Worm (Caenorhabditis elegans): ENCODE results near the gene F41C3.1.

F41C3.1 gene

DNA sequence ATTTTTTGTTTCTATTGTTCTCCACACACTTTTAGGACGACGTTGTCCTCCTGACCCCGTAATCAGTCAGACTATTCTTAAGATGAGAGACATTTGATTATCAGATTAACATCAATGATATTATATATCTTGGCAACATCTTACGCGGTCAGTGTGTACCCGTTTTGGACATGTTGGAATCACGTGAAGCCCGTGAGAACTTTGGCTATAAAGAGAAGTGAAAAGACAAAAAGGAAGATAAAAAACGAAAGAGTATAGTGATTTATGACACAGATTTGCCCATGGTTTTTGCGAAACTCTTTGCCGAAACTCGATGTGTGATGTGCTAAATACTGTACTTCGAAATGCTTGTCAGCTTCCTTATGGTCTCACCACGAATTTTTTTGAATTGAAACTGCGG is 6.8 kb upstream of the F41C3.1 start (continued):
- TF ChIP-seq Y75B8A.6 (GFP tag; IDR thresholded peaks at IDR 0.05) (no peak), saeg-2 (GFP tag; IDR thresholded peaks at IDR 0.05) (no peak), fkh-10 (GFP tag; optimal IDR thresholded peaks at IDR 0.05) (no peak), ces-1 (GFP tag; optimal IDR thresholded peaks at IDR 0.05) (no peak), unc-39 (tag; optimal IDR thresholded peaks at IDR 0.05) (no peak), gei-8 (GFP tag; optimal IDR thresholded peaks at IDR 0.05) (no peak), php-3 (GFP tag; IDR thresholded peaks at IDR 0.05) (no peak), hmg-1.1 (GFP tag; IDR thresholded peaks at IDR 0.05) (no peak), pha-4 (GFP tag; IDR thresholded peaks at IDR 0.05) (no peak), pha-4 (tag; optimal IDR thresholded peaks at IDR 0.05) (no peak), nhr-42 (GFP tag; IDR thresholded peaks at IDR 0.05) (no peak), mxl-3 (GFP tag; optimal IDR thresholded peaks at IDR 0.05) (peak; percentile 72), ZK546.5 (tag; optimal IDR thresholded peaks at IDR 0.05) (no peak), hif-1 (tag; optimal IDR thresholded peaks at IDR 0.05) (no peak), mxl-2 (GFP tag; conservative IDR thresholded peaks at IDR 0.05) (peak; percentile 78), lim-7 (GFP tag; IDR thresholded peaks at IDR 0.05) (no peak), lin-39 (tag; optimal IDR thresholded peaks at IDR 0.05) (no peak), ceh-82 (tag; optimal IDR thresholded peaks at IDR 0.05) (no peak), daf-8 (GFP tag; IDR thresholded peaks at IDR 0.05) (no peak), ceh-32 (tag; optimal IDR thresholded peaks at IDR 0.05; ENCODE audit: poor library complexity) (no peak), nhr-111 (GFP tag; optimal IDR thresholded peaks at IDR 0.05) (no peak), dmd-9 (GFP tag; IDR thresholded peaks at IDR 0.05) (no peak), dmd-8 (GFP tag; IDR thresholded peaks at IDR 0.05) (no peak), vab-7 (GFP tag; IDR thresholded peaks at IDR 0.05) (no peak), R02D3.7 (tag; optimal IDR thresholded peaks at IDR 0.05) (no peak), zfp-3 (GFP tag; conservative IDR thresholded peaks at IDR 0.05) (no peak), pqm-1 (tag; optimal IDR thresholded peaks at IDR 0.05) (no peak), nhr-28 (tag; optimal IDR thresholded peaks at IDR 0.05) (peak; percentile 77), T20F7.1 (GFP tag; optimal IDR thresholded peaks at IDR 0.05) (no peak), arid-1 (GFP tag; conservative IDR thresholded peaks at IDR 0.05) (no peak), nhr-237 (tag; optimal IDR thresholded peaks at IDR 0.05) (no peak), ceh-44 (GFP tag; IDR thresholded peaks at IDR 0.05) (no peak), nhr-41 (GFP tag; IDR thresholded peaks at IDR 0.05) (no peak), Y5F2A.4 (GFP tag; optimal IDR thresholded peaks at IDR 0.05) (no peak), lir-3 (tag; optimal IDR thresholded peaks at IDR 0.05) (no peak), nhr-48 (tag; optimal IDR thresholded peaks at IDR 0.05) (peak; percentile 95), nhr-102 (tag; optimal IDR thresholded peaks at IDR 0.05) (peak; percentile 10), ama-1 (optimal IDR thresholded peaks at IDR 0.05) (no peak), zip-2 (tag; optimal IDR thresholded peaks at IDR 0.05) (no peak), F44E2.7 (GFP tag; IDR thresholded peaks at IDR 0.05) (no peak), fos-1 (tag; optimal IDR thresholded peaks at IDR 0.05) (no peak), nhr-11 (tag; optimal IDR thresholded peaks at IDR 0.05) (peak; percentile 98), mdt-29 (GFP tag; IDR thresholded peaks at IDR 0.05) (no peak), skn-1 (tag; optimal IDR thresholded peaks at IDR 0.05) (no peak), F26F4.8 (GFP tag; conservative IDR thresholded peaks at IDR 0.05) (no peak), rbr-2 (tag; optimal IDR thresholded peaks at IDR 0.05) (no peak), madf-5 (GFP tag; IDR thresholded peaks at IDR 0.05) (no peak), attf-4 (tag; optimal IDR thresholded peaks at IDR 0.05) (no peak), daf-16 (GFP tag; optimal IDR thresholded peaks at IDR 0.05) (no peak), daf-16 (tag; optimal IDR thresholded peaks at IDR 0.05) (no peak), dve-1 (tag; optimal IDR thresholded peaks at IDR 0.05; ENCODE audit: insufficient read depth) (peak; percentile 34), mdl-1 (tag; optimal IDR thresholded peaks at IDR 0.05) (peak in 1 of 2 experiments; percentile 71), aly-2 (tag; optimal IDR thresholded peaks at IDR 0.05) (no peak), daf-12 (tag; optimal IDR thresholded peaks at IDR 0.05) (no peak)

Measured in whole organism, L4 larva.